Worm (Caenorhabditis elegans) whole organism, late embryonic: Measurements from ENCODE around the gene algn-9.

Experiments used
- K02D7.2 ChIP-seq: sonication (generic microtip); optimal IDR thresholded peaks from 2 replicates; lab custom pipeline; 2017; ENCODE audit warnings: mild to moderate bottlenecking, missing genetic modification characterization, missing compliant biosample characterization
- ceh-6 ChIP-seq: fragments of 200-800 bp; sonication (Bioruptor generic); optimal IDR thresholded peaks from 2 replicates; lab custom pipeline; 2018; ENCODE audit warnings: mild to moderate bottlenecking, missing genetic modification characterization, missing compliant biosample characterization
- elt-4 ChIP-seq: sonication (generic microtip); optimal IDR thresholded peaks from 2 replicates; lab custom pipeline; 2016; ENCODE audit warnings: missing genetic modification characterization, missing compliant biosample characterization
- hlh-15 ChIP-seq: sonication (generic microtip); optimal IDR thresholded peaks from 2 replicates; lab custom pipeline; 2016; ENCODE audit warnings: missing genetic modification characterization, missing compliant biosample characterization
- nhr-11 ChIP-seq: fragments of 150-350 bp; optimal IDR thresholded peaks from 2 replicates; lab custom pipeline; 2014; ENCODE audit warnings: missing biosample characterization, missing genetic modification characterization
- nhr-232 ChIP-seq: sonication (generic microtip); optimal IDR thresholded peaks from 2 replicates; lab custom pipeline; 2016; ENCODE audit warnings: missing genetic modification characterization, missing compliant biosample characterization
- pha-4 ChIP-seq: fragments of 150-350 bp; optimal IDR thresholded peaks from 2 replicates; lab custom pipeline; 2018; ENCODE audit warnings: missing biosample characterization, missing genetic modification reagents, missing genetic modification characterization
- sdc-2 ChIP-seq: sonication (generic microtip); optimal IDR thresholded peaks from 2 replicates; lab custom pipeline; 2016; ENCODE audit warnings: missing genotype, missing genetic modification characterization, missing compliant biosample characterization
- sox-2 ChIP-seq: fragments of 200-800 bp; sonication (Bioruptor generic); IDR thresholded peaks from 2 replicates; pipeline ENCODE4 v1.3.6; 2022; ENCODE audit warnings: missing genetic modification reagents, missing genetic modification characterization, missing compliant biosample characterization
- unc-3 ChIP-seq, 2 experiments: fragments of 200-800 bp in 1 of 2; sonication (Bioruptor generic) in 1 of 2; sonication (generic microtip) in 1 of 2; conservative IDR thresholded peaks in 1 of 2; optimal IDR thresholded peaks in 1 of 2; 2 replicates each; pipeline versions ENCODE4 v1.3.6 to Lab custom; 2016 to 2022; ENCODE audit warnings: missing compliant biosample characterization in 2 of 2, missing genetic modification characterization in 2 of 2, missing genetic modification reagents in 1 of 2

DNA sequence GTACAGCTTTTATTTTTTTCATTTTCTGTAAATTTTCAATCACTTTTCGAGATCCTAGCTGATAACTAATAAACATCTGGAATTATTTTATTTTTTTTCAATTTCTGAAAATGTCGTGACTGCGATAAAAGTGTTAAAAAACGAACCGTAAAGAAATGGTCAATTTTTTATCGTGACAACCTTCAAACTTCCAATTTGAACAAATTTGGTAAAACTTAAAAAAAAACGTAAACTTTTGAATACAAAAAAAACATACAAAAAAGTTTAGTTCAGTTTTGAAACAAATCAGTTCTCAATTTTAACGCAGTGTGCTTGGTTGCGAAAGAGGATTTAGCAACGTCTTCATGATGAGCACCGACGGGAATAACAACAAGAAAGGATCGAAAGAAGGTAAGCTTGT lies 12.2 kb upstream of the algn-9 start, which contains the start of gene C06A1.3:
- TF ChIP-seq pha-4 (tag; lab: Kevin White, UChicago): no peak
- no peak for TF ChIP-seq unc-3 (GFP tag; conservative IDR thresholded peaks at IDR 0.05; lab: Robert Waterston, UW)
- no peak for TF ChIP-seq unc-3 (tag; optimal IDR thresholded peaks at IDR 0.05; lab: Kevin White, UChicago)
- no peak for TF ChIP-seq K02D7.2 (tag; lab: Kevin White, UChicago)
- TF ChIP-seq ceh-6: no peak
- TF ChIP-seq hlh-15: no peak
- no peak for TF ChIP-seq sdc-2 (tag; lab: Kevin White, UChicago)
- no peak for TF ChIP-seq sox-2
- no peak for TF ChIP-seq elt-4 (tag; lab: Kevin White, UChicago)
- TF ChIP-seq nhr-232 (tag; lab: Kevin White, UChicago): no peak
- no peak for TF ChIP-seq nhr-11 (tag; lab: Kevin White, UChicago)
